Worm (Caenorhabditis elegans) whole organism, L2 larva: Measurements from ENCODE around the gene clr-1.

Experiments
- C34F6.9 ChIP-seq: fragments of 150-350 bp; optimal IDR thresholded peaks from 2 replicates; lab custom pipeline; 2014; ENCODE audit warnings: missing biosample characterization, missing genetic modification characterization
- F13H6.1 ChIP-seq: sonication (generic microtip); optimal IDR thresholded peaks from 2 replicates; lab custom pipeline; 2016; ENCODE audit warnings: missing genetic modification characterization, missing compliant biosample characterization
- Y55F3AM.14 ChIP-seq: fragments of 200-800 bp; sonication (Bioruptor generic); optimal IDR thresholded peaks from 2 replicates; lab custom pipeline; 2018; ENCODE audit warnings: mild to moderate bottlenecking, missing genetic modification characterization, missing compliant biosample characterization
- ZK546.5 ChIP-seq: sonication (generic microtip); optimal IDR thresholded peaks from 2 replicates; lab custom pipeline; 2017; ENCODE audit warnings: missing biosample characterization, missing genetic modification characterization
- alr-1 ChIP-seq: fragments of 150-350 bp; optimal IDR thresholded peaks from 2 replicates; lab custom pipeline; 2014; ENCODE audit warnings: missing biosample characterization, missing genetic modification characterization
- aly-2 ChIP-seq: fragments of 150-350 bp; optimal IDR thresholded peaks from 2 replicates; lab custom pipeline; 2014; ENCODE audit warnings: missing biosample characterization, missing genetic modification characterization
- ama-1 ChIP-seq: fragments of 150-350 bp; optimal IDR thresholded peaks from 2 replicates; lab custom pipeline; 2018; ENCODE audit warnings: inconsistent platforms
- ceh-82 ChIP-seq: fragments of 150-350 bp; optimal IDR thresholded peaks from 2 replicates; lab custom pipeline; 2014; ENCODE audit warnings: missing biosample characterization, missing genetic modification characterization
- crh-2 ChIP-seq: sonication (generic microtip); optimal IDR thresholded peaks from 2 replicates; lab custom pipeline; 2017; ENCODE audit warnings: missing biosample characterization, missing genetic modification characterization
- elt-1 ChIP-seq: fragments of 150-350 bp; optimal IDR thresholded peaks from 2 replicates; lab custom pipeline; 2014; ENCODE audit warnings: missing biosample characterization, missing genetic modification characterization
- elt-3 ChIP-seq: sonication (generic microtip); optimal IDR thresholded peaks from 2 replicates; lab custom pipeline; 2017; ENCODE audit warnings: missing biosample characterization, missing genetic modification characterization
- fos-1 ChIP-seq: fragments of 150-350 bp; optimal IDR thresholded peaks from 2 replicates; lab custom pipeline; 2014; ENCODE audit warnings: missing biosample characterization, missing genetic modification characterization
- lin-11 ChIP-seq: fragments of 150-350 bp; sonication (generic microtip); optimal IDR thresholded peaks from 2 replicates; lab custom pipeline; 2014; ENCODE audit warnings: missing biosample characterization, missing genetic modification characterization, inconsistent platforms, mixed read lengths
- lin-13 ChIP-seq: fragments of 150-350 bp; optimal IDR thresholded peaks from 2 replicates; lab custom pipeline; 2014; ENCODE audit warnings: missing biosample characterization, missing genetic modification reagents, missing genetic modification characterization
- lin-39 ChIP-seq: fragments of 150-350 bp; optimal IDR thresholded peaks from 2 replicates; lab custom pipeline; 2014; ENCODE audit warnings: missing biosample characterization, missing genetic modification reagents, missing genetic modification characterization
- lsy-2 ChIP-seq, 2 experiments: fragments of 150-350 bp in 1 of 2; sonication (generic microtip) in 1 of 2; optimal IDR thresholded peaks; 2 replicates each; lab custom pipeline; 2014 to 2017; ENCODE audit warnings: missing biosample characterization in 2 of 2, missing genetic modification characterization in 2 of 2
- mbf-1 ChIP-seq: sonication (generic microtip); optimal IDR thresholded peaks from 2 replicates; lab custom pipeline; 2017; ENCODE audit warnings: missing biosample characterization, missing genetic modification characterization
- mdl-1 ChIP-seq, 2 experiments: fragments of 150-350 bp in 1 of 2; sonication (generic microtip) in 1 of 2; optimal IDR thresholded peaks; 2 replicates each; lab custom pipeline; 2017; ENCODE audit warnings: missing biosample characterization in 2 of 2, missing genetic modification characterization in 2 of 2
- nhr-11 ChIP-seq: fragments of 150-350 bp; optimal IDR thresholded peaks from 2 replicates; lab custom pipeline; 2014; ENCODE audit warnings: missing biosample characterization, missing genetic modification characterization
- nhr-12 ChIP-seq: fragments of 150-350 bp; optimal IDR thresholded peaks from 2 replicates; lab custom pipeline; 2014; ENCODE audit warnings: missing biosample characterization, missing genetic modification characterization
- nhr-129 ChIP-seq: fragments of 150-350 bp; optimal IDR thresholded peaks from 2 replicates; lab custom pipeline; 2014; ENCODE audit warnings: missing biosample characterization, missing genetic modification characterization
- nhr-237 ChIP-seq: fragments of 150-350 bp; optimal IDR thresholded peaks from 2 replicates; lab custom pipeline; 2014; ENCODE audit warnings: missing biosample characterization, missing genetic modification characterization
- nhr-25 ChIP-seq: fragments of 150-350 bp; sonication (generic microtip); optimal IDR thresholded peaks from 3 replicates; lab custom pipeline; 2014; ENCODE audit warnings: missing biosample characterization, missing genetic modification characterization
- nhr-6 ChIP-seq: fragments of 150-350 bp; optimal IDR thresholded peaks from 2 replicates; lab custom pipeline; 2014; ENCODE audit warnings: missing biosample characterization, missing genetic modification characterization
- nhr-77 ChIP-seq: fragments of 150-350 bp; optimal IDR thresholded peaks from 2 replicates; lab custom pipeline; 2014; ENCODE audit warnings: missing biosample characterization, missing genetic modification characterization
- sem-4 ChIP-seq: fragments of 150-350 bp; optimal IDR thresholded peaks from 2 replicates; lab custom pipeline; 2014; ENCODE audit warnings: missing biosample characterization, missing genetic modification reagents, missing genetic modification characterization
- sma-3 ChIP-seq: sonication (generic microtip); optimal IDR thresholded peaks from 2 replicates; lab custom pipeline; 2016; ENCODE audit warnings: missing genetic modification reagents, missing genetic modification characterization, missing compliant biosample characterization
- sma-9 ChIP-seq, 2 experiments: fragments of 150-350 bp in 1 of 2; sonication (generic microtip) in 1 of 2; optimal IDR thresholded peaks; 2 replicates each; lab custom pipeline; 2014 to 2016; ENCODE audit warnings: missing genetic modification characterization in 2 of 2, mild to moderate bottlenecking in 1 of 2, missing biosample characterization in 1 of 2, missing compliant biosample characterization in 1 of 2, missing genetic modification reagents in 1 of 2, moderate library complexity in 1 of 2
- unc-39 ChIP-seq: fragments of 150-350 bp; optimal IDR thresholded peaks from 2 replicates; lab custom pipeline; 2014; ENCODE audit warnings: missing biosample characterization, missing genetic modification characterization
- unc-55 ChIP-seq: fragments of 150-350 bp; sonication (generic microtip); optimal IDR thresholded peaks from 3 replicates; lab custom pipeline; 2014; ENCODE audit warnings: missing biosample characterization, missing genetic modification reagents, missing genetic modification characterization
- unc-62 ChIP-seq: fragments of 150-350 bp; optimal IDR thresholded peaks from 2 replicates; lab custom pipeline; 2014; ENCODE audit warnings: missing biosample characterization, missing genetic modification reagents, missing genetic modification characterization
- ztf-11 ChIP-seq: sonication (generic microtip); optimal IDR thresholded peaks from 2 replicates; lab custom pipeline; 2017; ENCODE audit warnings: missing biosample characterization, missing genetic modification characterization
- ztf-4 ChIP-seq: fragments of 150-350 bp; optimal IDR thresholded peaks from 2 replicates; lab custom pipeline; 2014; ENCODE audit warnings: missing biosample characterization, missing genetic modification characterization

clr-1 gene

DNA sequence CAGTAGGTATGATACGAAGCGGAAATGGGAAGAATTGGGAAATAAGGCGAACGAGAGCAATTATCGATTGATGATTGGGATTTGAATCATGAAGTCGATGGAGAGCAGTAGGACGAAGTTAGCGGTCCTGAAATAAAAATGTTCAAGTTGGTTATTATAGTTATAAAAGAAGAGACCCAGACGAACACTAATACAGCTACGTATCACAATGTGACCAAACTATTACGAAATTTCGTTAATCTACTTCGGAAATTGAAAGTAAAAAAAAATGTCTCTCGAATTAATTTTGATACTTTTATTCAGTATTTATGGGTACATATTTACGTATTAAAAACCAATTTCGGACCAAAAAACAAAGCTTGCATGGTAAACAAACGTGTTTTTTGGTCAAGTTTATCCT is 39.7 kb upstream of the clr-1 start:
- TF ChIP-seq nhr-11: no peak

DNA sequence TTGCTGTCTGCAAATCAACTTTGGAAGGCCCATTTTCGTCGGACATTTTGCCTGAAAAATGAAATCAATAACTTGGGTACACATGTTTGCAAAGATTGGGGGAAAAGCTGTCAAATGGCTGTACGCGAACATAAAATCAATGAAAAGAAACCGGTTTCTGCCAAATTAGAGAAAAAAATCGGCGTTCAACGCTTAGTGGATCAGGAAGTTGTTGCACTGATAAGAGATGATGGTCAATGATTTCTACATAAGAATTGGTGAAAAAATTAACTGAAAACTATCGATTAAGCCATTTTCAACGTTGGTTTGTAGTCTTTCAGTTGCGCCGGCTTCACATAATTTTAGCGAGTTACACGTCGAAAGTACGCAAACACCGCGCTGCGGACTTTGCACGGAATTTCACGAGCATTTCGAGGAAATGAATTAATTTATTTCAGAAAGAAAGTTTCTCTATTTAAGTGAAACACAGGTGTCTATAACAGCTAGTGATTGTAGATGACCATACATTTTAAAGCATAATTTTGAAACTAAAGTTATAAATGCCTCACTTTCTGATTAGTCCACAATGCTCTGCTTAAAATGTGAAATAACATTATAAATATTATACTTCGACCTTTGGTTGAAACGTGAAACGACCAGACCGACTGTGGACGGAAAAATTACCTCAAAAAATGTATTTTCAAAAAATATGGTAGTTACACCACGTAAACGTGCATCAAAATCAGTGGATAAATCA is 36.5 kb upstream of the clr-1 start, which contains the start of the genes F07F6.4 and F07F6.2:
TSS of gene F07F6.4 (minus strand) at position 51 of the 736 bp plus-strand sequence.
TSS of gene F07F6.2 (plus strand) at position 686 of the 736 bp plus-strand sequence.
- no peak for TF ChIP-seq aly-2 (tag; lab: Kevin White, UChicago)
- no peak for TF ChIP-seq nhr-237 (tag; lab: Kevin White, UChicago)
- no peak for TF ChIP-seq nhr-25 (tag; lab: Kevin White, UChicago)
- no peak for TF ChIP-seq ama-1 (lab: Kevin White, UChicago)
- TF ChIP-seq sma-9 (GFP tag; optimal IDR thresholded peaks at IDR 0.05; lab: Kevin White, UChicago): no peak
- TF ChIP-seq sma-9 (tag; optimal IDR thresholded peaks at IDR 0.05; lab: Kevin White, UChicago): no peak
- no peak for TF ChIP-seq lin-39
- no peak for TF ChIP-seq alr-1
- peak; percentile 88 for TF ChIP-seq crh-2 (tag; lab: Kevin White, UChicago)
- TF ChIP-seq mdl-1 (tag; optimal IDR thresholded peaks at IDR 0.05; lab: Kevin White, UChicago): no peak
- no peak for TF ChIP-seq Y55F3AM.14 (GFP tag; lab: Kevin White, UChicago)
- no peak for TF ChIP-seq fos-1
- no peak for TF ChIP-seq elt-1
- no peak for TF ChIP-seq ceh-82
- peak; percentile 5 for TF ChIP-seq lin-13 (GFP tag; lab: Kevin White, UChicago)
- peak in 1 of 2 experiments; percentile 58 for TF ChIP-seq lsy-2 (tag; optimal IDR thresholded peaks at IDR 0.05; lab: Kevin White, UChicago)
- TF ChIP-seq ztf-11 (tag; lab: Kevin White, UChicago): no peak
- no peak for TF ChIP-seq mbf-1 (tag; lab: Kevin White, UChicago)
- TF ChIP-seq sem-4 (tag; lab: Kevin White, UChicago): no peak
- no peak for TF ChIP-seq sma-3 (GFP tag; lab: Kevin White, UChicago)
- no peak for TF ChIP-seq elt-3 (tag; lab: Kevin White, UChicago)
- TF ChIP-seq unc-39 (tag; lab: Kevin White, UChicago): no peak
- TF ChIP-seq ztf-4 (tag; lab: Kevin White, UChicago): no peak
- TF ChIP-seq nhr-129 (tag; lab: Kevin White, UChicago): peak; percentile 8
- TF ChIP-seq lin-11 (tag; lab: Kevin White, UChicago): no peak
- peak; percentile 59 for TF ChIP-seq C34F6.9 (tag; lab: Kevin White, UChicago)
- TF ChIP-seq, all 48 proteins: peak for 5

DNA sequence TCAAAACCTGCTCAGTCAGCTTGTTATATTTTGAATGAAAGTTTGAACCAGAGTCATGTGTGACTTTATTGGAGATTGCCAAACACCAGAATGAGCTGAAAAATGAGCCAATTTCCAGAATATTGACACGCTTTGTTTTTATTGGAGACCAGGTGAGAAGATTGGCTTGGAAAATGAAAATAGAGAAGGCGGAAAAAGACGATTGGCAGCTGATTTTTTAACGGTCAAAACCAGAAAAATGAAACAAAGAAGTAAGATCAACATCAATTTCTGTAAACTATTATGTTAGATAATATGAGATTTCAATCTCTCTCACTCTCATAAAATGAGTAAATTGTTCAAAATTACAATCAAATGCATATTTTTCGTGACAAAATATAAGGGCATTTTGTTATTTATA is 33.1 kb upstream of the clr-1 start, which contains the start of gene srx-114:
TSS of gene srx-114 (minus strand) at position 101 of the 400 bp plus-strand sequence.
- no peak for TF ChIP-seq ztf-4 (tag; lab: Kevin White, UChicago)
- TF ChIP-seq nhr-12 (tag; lab: Kevin White, UChicago): no peak
- TF ChIP-seq crh-2 (tag; lab: Kevin White, UChicago): no peak
- TF ChIP-seq F13H6.1 (tag; lab: Kevin White, UChicago): no peak
- no peak for TF ChIP-seq unc-62 (GFP tag; lab: Kevin White, UChicago)
- no peak for TF ChIP-seq mbf-1 (tag; lab: Kevin White, UChicago)
- no peak for TF ChIP-seq unc-55
- TF ChIP-seq nhr-77: no peak
- TF ChIP-seq lin-39: no peak
- no peak for TF ChIP-seq ama-1 (lab: Kevin White, UChicago)
- TF ChIP-seq, all 48 proteins: peak for 0

DNA sequence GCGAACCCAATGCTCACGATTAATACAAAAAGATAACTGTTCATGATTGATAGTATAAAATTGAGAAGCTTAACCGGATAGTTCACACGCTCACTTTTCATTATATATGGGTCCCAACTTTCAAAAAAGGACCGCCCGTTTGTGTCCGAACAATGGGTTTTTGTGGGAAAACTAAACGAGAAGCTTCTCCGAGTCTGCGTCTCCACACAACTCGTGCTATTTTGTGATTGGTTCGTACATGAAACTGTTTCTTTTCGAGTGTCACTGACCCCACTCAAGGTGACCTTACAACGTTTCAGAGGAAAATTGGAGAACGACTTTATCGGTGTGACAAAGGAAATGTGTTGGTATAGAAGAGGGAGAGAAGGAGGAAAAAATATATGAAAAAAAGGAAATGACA is 29.3 kb upstream of the clr-1 start, which contains the start of gene dct-5:
TSS of gene dct-5 (minus strand) at position 101 of the 400 bp plus-strand sequence.
- no peak for TF ChIP-seq nhr-25 (tag; lab: Kevin White, UChicago)
- TF ChIP-seq sma-9 (GFP tag; optimal IDR thresholded peaks at IDR 0.05; lab: Kevin White, UChicago): no peak
- TF ChIP-seq sma-9 (tag; optimal IDR thresholded peaks at IDR 0.05; lab: Kevin White, UChicago): no peak
- TF ChIP-seq unc-62 (GFP tag; lab: Kevin White, UChicago): no peak
- TF ChIP-seq nhr-11: no peak
- no peak for TF ChIP-seq lsy-2 (tag; optimal IDR thresholded peaks at IDR 0.05; lab: Kevin White, UChicago)
- TF ChIP-seq nhr-6: no peak
- TF ChIP-seq ZK546.5 (tag; lab: Kevin White, UChicago): no peak
- no peak for TF ChIP-seq lin-13 (GFP tag; lab: Kevin White, UChicago)
- TF ChIP-seq ama-1 (lab: Kevin White, UChicago): no peak
- TF ChIP-seq mdl-1 (tag; optimal IDR thresholded peaks at IDR 0.05; lab: Kevin White, UChicago): no peak
- no peak for TF ChIP-seq crh-2 (tag; lab: Kevin White, UChicago)
